Fruit fly (Drosophila melanogaster) Kc167 (cell line): ENCODE measurements around the gene BTBD9.

ENCODE experiments used
- Myc ChIP-seq: fragments of >200 bp; optimal IDR thresholded peaks from 2 replicates; lab custom pipeline; 2017; ENCODE audit warnings: missing external identifiers
- Sin3A ChIP-seq: fragments of >200 bp; optimal IDR thresholded peaks from 2 replicates; lab custom pipeline; 2018; ENCODE audit warnings: missing external identifiers
- psq ChIP-seq: fragments of >200 bp; optimal IDR thresholded peaks from 2 replicates; lab custom pipeline; 2017; ENCODE audit warnings: missing external identifiers

DNA sequence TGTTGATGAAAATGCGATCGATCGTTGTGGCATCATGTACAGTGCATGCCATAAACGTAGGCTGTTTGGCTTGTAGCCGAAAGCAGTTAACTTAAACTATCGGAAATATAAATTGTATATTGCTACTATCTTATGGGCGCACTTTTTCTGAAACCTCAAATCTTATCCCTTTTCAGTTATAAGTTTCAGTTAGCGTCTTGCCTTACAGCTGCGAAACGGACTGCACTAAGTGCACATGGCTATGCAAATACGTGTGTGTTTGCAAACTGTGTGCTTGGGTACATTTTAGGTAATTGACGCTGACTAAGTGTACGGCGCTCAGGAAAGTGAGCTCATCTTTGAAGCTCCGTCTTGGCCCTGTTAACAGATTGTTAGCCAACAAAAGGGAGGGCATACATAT is 7.4 kb downstream of the BTBD9 start:
- TF ChIP-seq Myc (lab: Kevin White, UChicago) (no peak), psq (lab: Kevin White, UChicago) (no peak), Sin3A (no peak)
